Worm (Caenorhabditis elegans) whole organism, L4 larva: ENCODE data around the gene Y56A3A.2.

Source experiments
- F44E2.7 ChIP-seq: fragments of 200-800 bp; sonication (Bioruptor generic); IDR thresholded peaks from 2 replicates; pipeline ENCODE4 v2.1.2; 2022; ENCODE audit warnings: missing genetic modification characterization, missing compliant biosample characterization
- R02D3.7 ChIP-seq: fragments of 150-350 bp; sonication (generic microtip); optimal IDR thresholded peaks from 3 replicates; lab custom pipeline; 2014; ENCODE audit warnings: missing biosample characterization, missing genetic modification characterization
- Y48G9A.11 ChIP-seq: fragments of 200-800 bp; sonication (Bioruptor generic); IDR thresholded peaks from 2 replicates; pipeline ENCODE4 v1.3.6; 2022; ENCODE audit warnings: missing genetic modification reagents, missing genetic modification characterization, missing compliant biosample characterization
- Y5F2A.4 ChIP-seq: fragments of 200-800 bp; sonication (Bioruptor generic); optimal IDR thresholded peaks from 2 replicates; lab custom pipeline; 2018; ENCODE audit warnings: mild to moderate bottlenecking, missing genetic modification characterization, missing compliant biosample characterization
- ZK546.5 ChIP-seq, 2 experiments: sonication (generic microtip); optimal IDR thresholded peaks; 2 replicates each; lab custom pipeline; 2017; ENCODE audit warnings: missing biosample characterization in 2 of 2, missing genetic modification characterization in 2 of 2
- aha-1 ChIP-seq: fragments of 150-350 bp; peaks from one replicate; lab custom pipeline; 2014; ENCODE audit warnings: missing biosample characterization, missing genetic modification characterization
- daf-16 ChIP-seq, 3 experiments: sonication (generic microtip); optimal IDR thresholded peaks; 2 replicates each; lab custom pipeline; 2016 to 2017; ENCODE audit warnings: missing genetic modification characterization in 3 of 3, missing genetic modification reagents in 3 of 3, mild to moderate bottlenecking in 2 of 3, missing compliant biosample characterization in 2 of 3, missing biosample characterization in 1 of 3, moderate library complexity in 1 of 3
- dpl-1 ChIP-seq: fragments of 150-350 bp; optimal IDR thresholded peaks from 2 replicates; lab custom pipeline; 2014; ENCODE audit warnings: missing biosample characterization, missing genetic modification reagents, missing genetic modification characterization
- dve-1 ChIP-seq: sonication (generic microtip); optimal IDR thresholded peaks from 2 replicates; lab custom pipeline; 2017; ENCODE audit warnings: antibody characterized with exemption, mild to moderate bottlenecking, missing genetic modification characterization, missing compliant biosample characterization; ENCODE audit not compliant: insufficient read depth
- egl-27 ChIP-seq: sonication (generic microtip); optimal IDR thresholded peaks from 3 replicates; lab custom pipeline; 2017; ENCODE audit warnings: missing biosample characterization, missing genetic modification reagents, missing genetic modification characterization
- hmg-1.1 ChIP-seq: fragments of 200-800 bp; sonication (Bioruptor generic); IDR thresholded peaks from 2 replicates; pipeline ENCODE4 v1.3.6; 2022; ENCODE audit warnings: missing genetic modification reagents, missing genetic modification characterization, missing compliant biosample characterization
- jun-1 ChIP-seq: fragments of 150-350 bp; optimal IDR thresholded peaks from 2 replicates; lab custom pipeline; 2014; ENCODE audit warnings: missing biosample characterization, missing genetic modification reagents, missing genetic modification characterization
- unc-62 ChIP-seq, 3 experiments: fragments of 150-350 bp in 1 of 3; sonication (generic microtip); optimal IDR thresholded peaks in 2 of 3; peaks in 1 of 3; 1 replicate in 1 of 3; 2 replicates in 2 of 3; lab custom pipeline; 2014 to 2017; ENCODE audit warnings: missing biosample characterization in 3 of 3, missing genetic modification characterization in 3 of 3, missing genetic modification reagents in 3 of 3, missing genotype in 1 of 3
- ztf-7 ChIP-seq: fragments of 150-350 bp; optimal IDR thresholded peaks from 2 replicates; lab custom pipeline; 2014; ENCODE audit warnings: missing biosample characterization, missing genetic modification characterization

Y56A3A.2 gene

ce11 chrIII:11810447-11810846, 51.6 kb downstream of the Y56A3A.2 start, which contains the start of gene C18D11.6:
C18D11.6 (plus strand) TSS chrIII:11810556.
- peak in 1 of 2 experiments; percentile 85 for TF ChIP-seq unc-62 (GFP tag; optimal IDR thresholded peaks at IDR 0.05 in 1 of 2; lab: Kevin White, UChicago)
- no peak for TF ChIP-seq unc-62 (tag; optimal IDR thresholded peaks at IDR 0.05; lab: Kevin White, UChicago)
- TF ChIP-seq ztf-7 (tag; lab: Kevin White, UChicago) = no peak
- peak; percentile 87 for TF ChIP-seq aha-1
- no peak for TF ChIP-seq F44E2.7 (GFP tag; lab: Robert Waterston, UW)

DNA sequence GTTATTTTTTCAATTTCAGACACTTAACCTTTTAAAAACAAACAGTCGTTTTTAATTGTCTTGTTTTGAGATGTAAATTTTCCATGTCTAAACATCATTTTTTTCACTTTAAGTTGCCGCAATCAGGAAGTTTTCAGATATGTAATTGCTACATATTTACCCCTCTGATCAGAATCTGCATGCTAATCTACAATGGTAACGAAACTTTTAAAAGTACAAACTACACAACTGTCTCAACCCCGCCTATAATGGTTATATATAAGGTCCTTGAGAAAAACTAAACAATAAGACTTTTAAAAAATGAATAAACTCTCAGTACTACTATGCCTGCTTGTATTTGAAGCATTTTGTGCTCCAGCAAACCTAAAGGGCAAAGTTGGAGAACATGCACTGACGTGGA, 53.2 kb downstream of the Y56A3A.2 start, which contains the start of gene C18D11.9:
C18D11.9 (plus strand) TSS at position 301 of the 400 bp plus-strand sequence.
- TF ChIP-seq dve-1 (tag; lab: Kevin White, UChicago) = no peak
- no peak for TF ChIP-seq dpl-1 (GFP tag; lab: Kevin White, UChicago)
- no peak for TF ChIP-seq Y5F2A.4 (GFP tag; lab: Kevin White, UChicago)
- no peak for TF ChIP-seq hmg-1.1
- no peak for TF ChIP-seq daf-16 (GFP tag; optimal IDR thresholded peaks at IDR 0.05; lab: Kevin White, UChicago)
- no peak for TF ChIP-seq daf-16 (tag; optimal IDR thresholded peaks at IDR 0.05; lab: Kevin White, UChicago)
- no peak for TF ChIP-seq R02D3.7 (tag; lab: Kevin White, UChicago)
- no peak for TF ChIP-seq Y48G9A.11

DNA sequence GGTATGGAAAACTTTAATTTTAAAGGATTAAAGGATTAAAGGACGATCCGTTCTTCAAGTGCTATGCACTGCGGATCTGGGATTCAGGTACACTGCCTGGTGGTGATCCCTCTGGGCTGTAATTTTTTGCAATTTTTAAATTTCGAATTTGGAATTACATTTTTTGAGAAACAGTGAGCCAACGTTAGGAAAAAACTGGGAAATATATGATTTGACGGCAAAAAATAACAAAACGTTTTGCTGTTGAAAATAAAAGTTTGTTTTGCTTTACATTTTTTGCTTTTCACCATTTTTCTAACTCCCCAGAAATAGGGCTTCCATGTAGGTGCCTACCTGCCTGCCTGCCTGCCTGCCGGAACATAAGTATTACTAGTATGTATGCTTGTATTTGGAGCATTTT, 54.6 kb downstream of the Y56A3A.2 start, which contains the start of gene C18D11.10:
C18D11.10 (plus strand) TSS at position 301 of the 400 bp plus-strand sequence.
- TF ChIP-seq F44E2.7 (GFP tag; lab: Robert Waterston, UW) = no peak

DNA sequence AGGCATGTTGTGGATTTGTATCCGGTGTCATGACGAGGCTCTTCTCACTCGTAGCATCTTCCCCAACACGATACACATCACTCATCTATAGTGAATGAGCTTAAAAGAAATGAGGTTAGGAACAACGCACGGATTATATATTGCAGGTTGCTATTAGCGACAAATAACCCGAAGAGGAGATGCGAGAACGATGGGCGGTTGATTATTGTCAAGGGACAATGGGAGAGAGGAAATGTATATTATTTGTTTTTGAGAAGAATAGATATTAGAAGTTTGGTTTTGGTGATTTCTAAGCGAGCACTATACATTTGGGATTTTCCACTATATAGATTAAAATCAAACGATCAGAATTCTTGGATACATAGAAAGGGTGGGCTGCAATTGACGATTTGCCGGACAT, 55.4 kb downstream of the Y56A3A.2 start, which contains the start of gene C18D11.7:
C18D11.7 (minus strand) TSS at position 101 of the 400 bp plus-strand sequence.
- no peak for TF ChIP-seq jun-1 (tag; lab: Kevin White, UChicago)
- peak in 1 of 2 experiments; percentile 2 for TF ChIP-seq unc-62 (GFP tag; optimal IDR thresholded peaks at IDR 0.05 in 1 of 2; lab: Kevin White, UChicago)
- no peak for TF ChIP-seq unc-62 (tag; optimal IDR thresholded peaks at IDR 0.05; lab: Kevin White, UChicago)
- no peak for TF ChIP-seq ZK546.5 (tag; optimal IDR thresholded peaks at IDR 0.05; lab: Kevin White, UChicago)
- TF ChIP-seq egl-27 (tag; lab: Kevin White, UChicago) = no peak
